Worm (Caenorhabditis elegans): ENCODE measurements around the gene oac-11.

- TF ChIP-seq ztf-1 (GFP tag; conservative IDR thresholded peaks at IDR 0.05) (no peak), nhr-77 (tag; optimal IDR thresholded peaks at IDR 0.05) (no peak), ama-1 (optimal IDR thresholded peaks at IDR 0.05) (no peak), snpc-4 (tag; optimal IDR thresholded peaks at IDR 0.05) (no peak), skn-1 (tag; optimal IDR thresholded peaks at IDR 0.05) (no peak), nhr-6 (tag; optimal IDR thresholded peaks at IDR 0.05) (no peak), sma-3 (GFP tag; optimal IDR thresholded peaks at IDR 0.05) (no peak), ceh-16 (tag; optimal IDR thresholded peaks at IDR 0.05) (no peak), nhr-21 (tag; optimal IDR thresholded peaks at IDR 0.05) (no peak), nhr-12 (tag; optimal IDR thresholded peaks at IDR 0.05) (no peak), fos-1 (tag; optimal IDR thresholded peaks at IDR 0.05) (no peak), lsy-2 (tag; optimal IDR thresholded peaks at IDR 0.05) (no peak), R02D3.7 (tag; optimal IDR thresholded peaks at IDR 0.05) (no peak)
These were observed 8.9 kb upstream of the oac-11 start, which contains the start of gene oac-10 for ce11 chrII:3869601-3870000.

All from whole organism, L2 larva.